Fruit fly (Drosophila melanogaster): ENCODE data around the gene Pos.

Pos gene

DNA sequence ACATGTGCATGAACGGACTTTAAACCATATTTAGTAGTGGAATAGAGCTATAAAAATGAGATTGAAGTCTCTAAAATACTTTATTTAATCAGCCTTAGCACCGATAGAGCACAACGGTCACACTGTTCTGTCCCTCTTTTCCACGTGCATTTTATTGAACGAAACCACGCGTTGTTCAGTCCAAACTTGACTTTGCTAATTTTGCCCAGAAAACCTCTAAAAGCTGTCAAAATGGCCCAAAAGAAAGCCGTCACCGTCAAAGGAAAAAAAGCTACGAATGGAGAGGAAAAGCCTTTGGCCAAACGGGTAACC, 14.3 kb downstream of the Pos start (continued):
- TF ChIP-seq CG9797 (GFP tag; optimal IDR thresholded peaks at IDR 0.05) = peak; percentile 46
- no peak for TF ChIP-seq CG10274 (GFP tag; optimal IDR thresholded peaks at IDR 0.05)
- 0 out of 2 replicates have a peak, but pooled peaks have one; percentile 19 for TF ChIP-seq sob (GFP tag; IDR thresholded peaks at IDR 0.05)
- TF ChIP-seq BtbVII (GFP tag; optimal IDR thresholded peaks at IDR 0.05) = peak; percentile 21
- peak; percentile 10 for TF ChIP-seq Fer1 (GFP tag; optimal IDR thresholded peaks at IDR 0.05)
- TF ChIP-seq Xrp1 (GFP tag; IDR thresholded peaks at IDR 0.05) = peak; percentile 39; the same call in 1 of the 2 replicates
- TF ChIP-seq pb (GFP tag; optimal IDR thresholded peaks at IDR 0.05) = no peak
- TF ChIP-seq Bdp1 (GFP tag; optimal IDR thresholded peaks at IDR 0.05) = no peak
- TF ChIP-seq sisA (GFP tag; IDR thresholded peaks at IDR 0.05) = no peak
- TF ChIP-seq unpg (GFP tag; optimal IDR thresholded peaks at IDR 0.05) = no peak
- no peak for TF ChIP-seq Dp (GFP tag; optimal IDR thresholded peaks at IDR 0.05)
- 0 out of 2 replicates have a peak, but pooled peaks have one; percentile 12 for TF ChIP-seq CG2129 (GFP tag; IDR thresholded peaks at IDR 0.05; ENCODE audit: partially characterized antibody)
- no peak for TF ChIP-seq CG17186 (GFP tag; optimal IDR thresholded peaks at IDR 0.05)
- no peak for TF ChIP-seq B-H2 (GFP tag; optimal IDR thresholded peaks at IDR 0.05)
- TF ChIP-seq br (optimal IDR thresholded peaks at IDR 0.05) = no peak
- TF ChIP-seq CG3281 (GFP tag; optimal IDR thresholded peaks at IDR 0.05) = no peak
- no peak for TF ChIP-seq CG6254 (GFP tag; optimal IDR thresholded peaks at IDR 0.05)
- peak; percentile 37 for TF ChIP-seq pzg (GFP tag; optimal IDR thresholded peaks at IDR 0.05)
- TF ChIP-seq tgo (GFP tag; IDR thresholded peaks at IDR 0.05) = 0 out of 3 replicates have a peak, but pooled peaks have one; percentile 6
- no peak for TF ChIP-seq CG17829 (tag; optimal IDR thresholded peaks at IDR 0.05)
- TF ChIP-seq Hr39 (optimal IDR thresholded peaks at IDR 0.05) = no peak
- TF ChIP-seq scrt (GFP tag; optimal IDR thresholded peaks at IDR 0.05) = no peak
- no peak for TF ChIP-seq rib (GFP tag; IDR thresholded peaks at IDR 0.05)
- no peak for TF ChIP-seq tio (GFP tag; optimal IDR thresholded peaks at IDR 0.05)
- no peak for TF ChIP-seq CG2116 (GFP tag; optimal IDR thresholded peaks at IDR 0.05)
- 0 out of 2 replicates have a peak, but pooled peaks have one; percentile 19 for TF ChIP-seq HLH3B (GFP tag; IDR thresholded peaks at IDR 0.05)
- TF ChIP-seq CG14860 (GFP tag; IDR thresholded peaks at IDR 0.05; ENCODE audit: partially characterized antibody) = no peak
- TF ChIP-seq bowl (GFP tag; IDR thresholded peaks at IDR 0.05) = no peak
- TF ChIP-seq Meics (GFP tag; optimal IDR thresholded peaks at IDR 0.05) = no peak
- no peak for TF ChIP-seq pfk (GFP tag; optimal IDR thresholded peaks at IDR 0.05)
- TF ChIP-seq ERR (GFP tag; optimal IDR thresholded peaks at IDR 0.05) = no peak
- TF ChIP-seq CG10209 (GFP tag; optimal IDR thresholded peaks at IDR 0.05) = no peak
- TF ChIP-seq ro (GFP tag; IDR thresholded peaks at IDR 0.05) = no peak
- peak; percentile 35 for TF ChIP-seq CG30020 (tag; optimal IDR thresholded peaks at IDR 0.05)
- TF ChIP-seq CG3163 (GFP tag; optimal IDR thresholded peaks at IDR 0.05) = no peak
- TF ChIP-seq maf-S (GFP tag; optimal IDR thresholded peaks at IDR 0.05) = no peak
- TF ChIP-seq CG1233 (GFP tag; optimal IDR thresholded peaks at IDR 0.05) = no peak
- TF ChIP-seq CG12299 (tag; optimal IDR thresholded peaks at IDR 0.05) = no peak
- no peak for TF ChIP-seq Dad (GFP tag; optimal IDR thresholded peaks at IDR 0.05)
- no peak for TF ChIP-seq NFAT (GFP tag; IDR thresholded peaks at IDR 0.05)
- no peak for TF ChIP-seq knrl (GFP tag; IDR thresholded peaks at IDR 0.05; ENCODE audit: partially characterized antibody)
- TF ChIP-seq zfh2 (GFP tag; optimal IDR thresholded peaks at IDR 0.05) = no peak
- TF ChIP-seq Fer3 (tag; optimal IDR thresholded peaks at IDR 0.05) = no peak
- TF ChIP-seq CG1647 (GFP tag; optimal IDR thresholded peaks at IDR 0.05) = no peak
- TF ChIP-seq CG33213 (GFP tag; optimal IDR thresholded peaks at IDR 0.05) = no peak
- peak; percentile 8 for TF ChIP-seq BEAF-32 (GFP tag; optimal IDR thresholded peaks at IDR 0.05)
- no peak for TF ChIP-seq chm (GFP tag; IDR thresholded peaks at IDR 0.05)
- no peak for TF ChIP-seq ken (GFP tag; IDR thresholded peaks at IDR 0.05)
- TF ChIP-seq repo (GFP tag; optimal IDR thresholded peaks at IDR 0.05) = no peak
- no peak for TF ChIP-seq CG31224 (GFP tag; IDR thresholded peaks at IDR 0.05)
- TF ChIP-seq ind (GFP tag; optimal IDR thresholded peaks at IDR 0.05) = no peak
- no peak for TF ChIP-seq CG2712 (tag; optimal IDR thresholded peaks at IDR 0.05)
- peak; percentile 94 for TF ChIP-seq dm (GFP tag; optimal IDR thresholded peaks at IDR 0.05)
